Worm (Caenorhabditis elegans) whole organism, late embryonic: ENCODE measurements around the gene srbc-23.

Source experiments
- F13H6.1 ChIP-seq: sonication (generic microtip); optimal IDR thresholded peaks from 2 replicates; lab custom pipeline; 2016; ENCODE audit warnings: missing genetic modification characterization, missing compliant biosample characterization
- K09A11.1 ChIP-seq: sonication (generic microtip); optimal IDR thresholded peaks from 2 replicates; lab custom pipeline; 2017; ENCODE audit warnings: antibody characterized with exemption, mild to moderate bottlenecking, missing genetic modification characterization, missing compliant biosample characterization; ENCODE audit not compliant: insufficient read depth
- T23F11.4 ChIP-seq: fragments of 200-800 bp; sonication (Bioruptor generic); optimal IDR thresholded peaks from 2 replicates; lab custom pipeline; 2018; ENCODE audit warnings: mild to moderate bottlenecking, missing genetic modification characterization, missing compliant biosample characterization
- hlh-30 ChIP-seq: sonication (generic microtip); optimal IDR thresholded peaks from 2 replicates; lab custom pipeline; 2017; ENCODE audit warnings: antibody characterized with exemption, missing genetic modification characterization, missing compliant biosample characterization; ENCODE audit not compliant: insufficient read depth
- hlh-6 ChIP-seq: sonication (generic microtip); optimal IDR thresholded peaks from 2 replicates; lab custom pipeline; 2016; ENCODE audit warnings: missing genotype, missing genetic modification characterization, missing compliant biosample characterization
- hlh-8 ChIP-seq: sonication (generic microtip); optimal IDR thresholded peaks from 2 replicates; lab custom pipeline; 2016; ENCODE audit warnings: missing genotype, missing genetic modification characterization, missing compliant biosample characterization
- mec-3 ChIP-seq: sonication (generic microtip); optimal IDR thresholded peaks from 2 replicates; lab custom pipeline; 2016; ENCODE audit warnings: borderline replicate concordance, missing genetic modification characterization, missing compliant biosample characterization
- nfya-1 ChIP-seq: sonication (generic microtip); optimal IDR thresholded peaks from 2 replicates; lab custom pipeline; 2017; ENCODE audit warnings: missing genetic modification characterization, mild to moderate bottlenecking, missing compliant biosample characterization, antibody characterized with exemption, moderate library complexity
- nhr-11 ChIP-seq: fragments of 150-350 bp; optimal IDR thresholded peaks from 2 replicates; lab custom pipeline; 2014; ENCODE audit warnings: missing biosample characterization, missing genetic modification characterization
- odd-2 ChIP-seq: sonication (generic microtip); optimal IDR thresholded peaks from 2 replicates; lab custom pipeline; 2017; ENCODE audit warnings: antibody characterized with exemption, mild to moderate bottlenecking, missing genetic modification characterization, missing compliant biosample characterization
- syd-9 ChIP-seq: sonication (generic microtip); optimal IDR thresholded peaks from 2 replicates; lab custom pipeline; 2016; ENCODE audit warnings: mild to moderate bottlenecking, missing genetic modification characterization, moderate library complexity, missing compliant biosample characterization
- unc-55 ChIP-seq: sonication (generic microtip); optimal IDR thresholded peaks from 2 replicates; lab custom pipeline; 2017; ENCODE audit warnings: missing biosample characterization, missing genetic modification reagents, missing genetic modification characterization

DNA sequence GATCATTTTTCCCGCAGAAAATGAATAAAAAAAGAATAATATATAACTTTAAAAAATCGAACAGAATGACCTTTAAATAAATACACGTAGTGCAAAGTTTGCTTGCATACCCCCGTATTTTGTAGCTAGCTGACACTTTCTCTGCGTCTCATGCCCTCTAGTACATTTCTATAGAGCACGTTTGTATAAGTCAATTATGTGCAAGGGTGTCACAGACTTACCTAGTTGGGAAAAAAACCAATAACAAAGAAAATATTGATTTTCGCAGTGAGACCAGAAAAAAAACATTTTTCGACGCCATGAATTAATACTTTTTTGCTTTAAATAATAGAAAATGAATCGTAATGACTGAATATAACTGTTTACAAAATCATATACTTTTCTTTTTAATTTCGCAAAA, 44.1 kb upstream of the srbc-23 start, which contains the start of gene ckb-4:
- TF ChIP-seq hlh-30 (tag; lab: Kevin White, UChicago), result no peak
- TF ChIP-seq unc-55 (GFP tag; lab: Kevin White, UChicago), result no peak
- TF ChIP-seq syd-9 (tag; lab: Kevin White, UChicago), result no peak
- no peak for TF ChIP-seq nhr-11 (tag; lab: Kevin White, UChicago)
- TF ChIP-seq nfya-1 (tag; lab: Kevin White, UChicago), result peak; percentile 11
- no peak for TF ChIP-seq K09A11.1 (tag; lab: Kevin White, UChicago)
- TF ChIP-seq mec-3 (tag; lab: Kevin White, UChicago), result no peak
- no peak for TF ChIP-seq T23F11.4
- TF ChIP-seq hlh-6 (tag; lab: Kevin White, UChicago), result no peak
- no peak for TF ChIP-seq odd-2
- no peak for TF ChIP-seq F13H6.1
- TF ChIP-seq hlh-8 (tag; lab: Kevin White, UChicago), result no peak
